Fruit fly (Drosophila melanogaster): ENCODE data around the gene Rpn3.

The Rpn3 gene

DNA sequence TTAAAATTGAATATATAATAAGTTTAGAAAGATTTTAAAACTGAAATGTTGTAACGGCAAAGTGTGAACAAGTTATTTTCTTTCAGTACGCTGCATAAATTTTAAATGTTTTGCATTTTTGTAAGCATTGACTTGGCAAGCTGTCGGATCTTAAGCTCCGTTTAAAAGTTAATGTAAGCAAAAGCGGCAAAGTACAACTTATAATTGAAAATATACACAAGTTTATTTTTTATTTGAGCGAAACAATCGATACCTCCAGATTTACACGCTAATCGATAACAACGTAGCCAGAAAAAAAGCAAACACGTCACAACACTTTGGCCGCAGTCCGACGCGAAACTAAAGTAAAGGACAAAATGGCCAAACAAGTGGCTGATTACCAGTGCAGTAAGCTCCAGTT, 10.0 kb upstream of the Rpn3 start, which contains the start of gene Catsup (continued):
- no peak for TF ChIP-seq CG18011 (GFP tag; optimal IDR thresholded peaks at IDR 0.05)
- no peak for TF ChIP-seq unpg (GFP tag; optimal IDR thresholded peaks at IDR 0.05)
- no peak for TF ChIP-seq disco-r (GFP tag; optimal IDR thresholded peaks at IDR 0.05)
- no peak for TF ChIP-seq HHEX (GFP tag; optimal IDR thresholded peaks at IDR 0.05)
- TF ChIP-seq eve (GFP tag; optimal IDR thresholded peaks at IDR 0.05): no peak
- no peak for TF ChIP-seq grn (GFP tag; optimal IDR thresholded peaks at IDR 0.05)
- no peak for TF ChIP-seq jing (GFP tag; optimal IDR thresholded peaks at IDR 0.05)
- TF ChIP-seq CG17612 (GFP tag; IDR thresholded peaks at IDR 0.05): no peak
- TF ChIP-seq CTCF (GFP tag; optimal IDR thresholded peaks at IDR 0.05): no peak
- TF ChIP-seq CG30431 (GFP tag; optimal IDR thresholded peaks at IDR 0.05): no peak
- no peak for TF ChIP-seq CG15479 (GFP tag; optimal IDR thresholded peaks at IDR 0.05)
- peak; percentile 29 for TF ChIP-seq Med (GFP tag)
- TF ChIP-seq CG2678 (tag; optimal IDR thresholded peaks at IDR 0.05): no peak
- TF ChIP-seq CG12659 (GFP tag; optimal IDR thresholded peaks at IDR 0.05): peak; percentile 16
- peak; percentile 14; the same call in 1 of the 3 replicates for TF ChIP-seq row (GFP tag; IDR thresholded peaks at IDR 0.05)
- no peak for TF ChIP-seq TFAM (GFP tag; optimal IDR thresholded peaks at IDR 0.05)
- TF ChIP-seq CG13123 (GFP tag; optimal IDR thresholded peaks at IDR 0.05): no peak
- TF ChIP-seq Eip74EF (GFP tag; optimal IDR thresholded peaks at IDR 0.05): no peak
- no peak for TF ChIP-seq CG13775 (GFP tag; optimal IDR thresholded peaks at IDR 0.05)
- no peak for TF ChIP-seq CG16815 (GFP tag; optimal IDR thresholded peaks at IDR 0.05)
- no peak for TF ChIP-seq CG17361 (GFP tag; IDR thresholded peaks at IDR 0.05)
- TF ChIP-seq pnt (GFP tag; optimal IDR thresholded peaks at IDR 0.05): no peak
- no peak for TF ChIP-seq sr (GFP tag; IDR thresholded peaks at IDR 0.05)
- no peak for TF ChIP-seq fd3F (GFP tag; optimal IDR thresholded peaks at IDR 0.05)
- TF ChIP-seq CG15601 (tag; optimal IDR thresholded peaks at IDR 0.05): no peak
- no peak for TF ChIP-seq abd-A (tag; optimal IDR thresholded peaks at IDR 0.05)
- TF ChIP-seq corto (GFP tag; optimal IDR thresholded peaks at IDR 0.05): no peak
- peak; percentile 71 for TF ChIP-seq MBD-R2 (GFP tag; IDR thresholded peaks at IDR 0.05)
- no peak for TF ChIP-seq Abd-B (GFP tag; optimal IDR thresholded peaks at IDR 0.05)
- TF ChIP-seq nmo (GFP tag; optimal IDR thresholded peaks at IDR 0.05): no peak
- no peak for TF ChIP-seq BtbVII (GFP tag; optimal IDR thresholded peaks at IDR 0.05)
- no peak for TF ChIP-seq NFAT (GFP tag; IDR thresholded peaks at IDR 0.05)
- no peak for TF ChIP-seq CG18476 (GFP tag; optimal IDR thresholded peaks at IDR 0.05)
- TF ChIP-seq tup (GFP tag; optimal IDR thresholded peaks at IDR 0.05): no peak
- no peak for TF ChIP-seq jumu (GFP tag; optimal IDR thresholded peaks at IDR 0.05)
- TF ChIP-seq Hmr (GFP tag; optimal IDR thresholded peaks at IDR 0.05): no peak
- TF ChIP-seq CG6683 (GFP tag; optimal IDR thresholded peaks at IDR 0.05): no peak
- TF ChIP-seq CG8359 (GFP tag; optimal IDR thresholded peaks at IDR 0.05; ENCODE audit: borderline replicate concordance): no peak
- TF ChIP-seq stwl (tag; optimal IDR thresholded peaks at IDR 0.05): peak; percentile 59
- TF ChIP-seq CG4360 (GFP tag; IDR thresholded peaks at IDR 0.05): no peak
- no peak for TF ChIP-seq Lpt (GFP tag; optimal IDR thresholded peaks at IDR 0.05)
- no peak for TF ChIP-seq CG33213 (GFP tag; optimal IDR thresholded peaks at IDR 0.05)
- TF ChIP-seq CG30403 (GFP tag; optimal IDR thresholded peaks at IDR 0.05): no peak
- TF ChIP-seq dpn (GFP tag; optimal IDR thresholded peaks at IDR 0.05): no peak
- no peak for TF ChIP-seq pros (GFP tag; optimal IDR thresholded peaks at IDR 0.05)
- no peak for TF ChIP-seq CG4328 (GFP tag; optimal IDR thresholded peaks at IDR 0.05)
- TF ChIP-seq BEAF-32 (GFP tag; optimal IDR thresholded peaks at IDR 0.05): peak; percentile 73
- no peak for TF ChIP-seq CkIIα-i1 (GFP tag; IDR thresholded peaks at IDR 0.05)
- TF ChIP-seq CG6654 (GFP tag; optimal IDR thresholded peaks at IDR 0.05): no peak
- TF ChIP-seq gcm (GFP tag; optimal IDR thresholded peaks at IDR 0.05): no peak
- no peak for TF ChIP-seq sima (GFP tag; optimal IDR thresholded peaks at IDR 0.05)
